Worm (Caenorhabditis elegans): Measurements from ENCODE around the gene pept-2.

- TF ChIP-seq nhr-2 (tag; optimal IDR thresholded peaks at IDR 0.05): no peak
- TF ChIP-seq nhr-237 (tag; optimal IDR thresholded peaks at IDR 0.05): no peak
- TF ChIP-seq snpc-4 (tag; optimal IDR thresholded peaks at IDR 0.05): no peak
These were observed 5.2 kb downstream of the pept-2 start for ce11 chrIV:10795678-10796077.
